Worm (Caenorhabditis elegans) whole organism, early embryonic: Measurements from ENCODE around the gene F16G10.14.

Source experiments
- F13C5.2 ChIP-seq: sonication (generic microtip); optimal IDR thresholded peaks from 2 replicates; lab custom pipeline; 2017; ENCODE audit warnings: mild to moderate bottlenecking, missing genetic modification characterization, inconsistent platforms, missing compliant biosample characterization
- aly-1 ChIP-seq: sonication (generic microtip); optimal IDR thresholded peaks from 2 replicates; lab custom pipeline; 2016; ENCODE audit warnings: missing genetic modification characterization, missing compliant biosample characterization
- ama-1 ChIP-seq: fragments of 150-350 bp; optimal IDR thresholded peaks from 2 replicates; lab custom pipeline; 2014
- ceh-13 ChIP-seq: fragments of 200-800 bp; sonication (Bioruptor generic); optimal IDR thresholded peaks from 2 replicates; lab custom pipeline; 2018; ENCODE audit warnings: mild to moderate bottlenecking, missing genetic modification characterization, missing compliant biosample characterization
- ceh-36 ChIP-seq: sonication (generic microtip); optimal IDR thresholded peaks from 2 replicates; lab custom pipeline; 2016; ENCODE audit warnings: missing genetic modification characterization, inconsistent platforms, missing compliant biosample characterization
- ets-7 ChIP-seq: sonication (generic microtip); optimal IDR thresholded peaks from 2 replicates; lab custom pipeline; 2016; ENCODE audit warnings: missing genotype, missing genetic modification characterization, missing compliant biosample characterization
- flt-1 ChIP-seq: fragments of 200-800 bp; sonication (Bioruptor generic); IDR thresholded peaks from 2 replicates; pipeline ENCODE4 v1.3.6; 2022; ENCODE audit warnings: missing genetic modification characterization, missing compliant biosample characterization
- hmg-4 ChIP-seq: fragments of 200-800 bp; sonication (Bioruptor generic); optimal IDR thresholded peaks from 2 replicates; lab custom pipeline; 2018; ENCODE audit warnings: mild to moderate bottlenecking, missing genetic modification characterization, missing compliant biosample characterization
- scrt-1 ChIP-seq: fragments of 200-800 bp; sonication (Bioruptor generic); IDR thresholded peaks from 2 replicates; pipeline ENCODE4 v1.3.6; 2022; ENCODE audit warnings: missing genetic modification characterization, missing compliant biosample characterization
- tbx-37 ChIP-seq: fragments of 200-800 bp; sonication (Bioruptor generic); conservative IDR thresholded peaks from 2 replicates; pipeline ENCODE4 v1.3.6; 2022; ENCODE audit warnings: missing genetic modification reagents, missing genetic modification characterization, missing compliant biosample characterization

DNA sequence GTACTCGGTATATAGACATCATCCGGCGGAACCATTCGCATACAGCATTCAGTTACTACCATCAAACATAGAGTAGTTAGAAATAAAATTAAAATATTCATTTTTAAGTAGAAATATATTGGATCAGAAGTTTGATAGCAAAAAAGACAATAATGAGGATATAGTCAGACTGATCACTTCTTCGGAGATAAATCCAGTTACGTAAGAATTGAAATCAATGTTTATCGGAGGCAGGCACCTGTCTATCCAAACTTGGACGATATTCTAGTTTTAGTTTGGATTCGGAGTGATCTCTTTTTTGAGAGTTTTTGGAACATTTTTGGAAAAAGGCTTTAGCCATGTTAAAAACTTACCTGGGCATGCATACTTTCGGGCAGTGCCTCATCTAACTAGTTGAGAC, 15.4 kb downstream of the F16G10.14 start, which contains the start of gene F16G10.8:
- TF ChIP-seq ama-1 (lab: Kevin White, UChicago) = no peak
- no peak for TF ChIP-seq F13C5.2 (tag; lab: Kevin White, UChicago)
- TF ChIP-seq tbx-37 = no peak
- TF ChIP-seq flt-1 (GFP tag; lab: Robert Waterston, UW) = no peak
- TF ChIP-seq ceh-13 (GFP tag; lab: Kevin White, UChicago) = no peak
- no peak for TF ChIP-seq scrt-1
- TF ChIP-seq ets-7 = no peak
- TF ChIP-seq ceh-36 (tag; lab: Kevin White, UChicago) = no peak
- no peak for TF ChIP-seq hmg-4 (GFP tag; lab: Kevin White, UChicago)
- TF ChIP-seq aly-1 (tag; lab: Kevin White, UChicago) = no peak
